Fruit fly (Drosophila melanogaster): ENCODE results near the gene SmydA-8.

SmydA-8 gene

dm6 chrX:2219899-2220298, 6.3 kb upstream of the SmydA-8 start (continued):
- TF ChIP-seq MESR4 (GFP tag; optimal IDR thresholded peaks at IDR 0.05) (no peak), Xbp1 (GFP tag; optimal IDR thresholded peaks at IDR 0.05) (peak; percentile 31), kay (GFP tag; optimal IDR thresholded peaks at IDR 0.05) (no peak), bcd (GFP tag; optimal IDR thresholded peaks at IDR 0.05) (no peak), ranshi (GFP tag; IDR thresholded peaks at IDR 0.05) (no peak), Six4 (GFP tag; optimal IDR thresholded peaks at IDR 0.05) (no peak), ssp (GFP tag; IDR thresholded peaks at IDR 0.05) (0 out of 2 replicates have a peak, but pooled peaks have one; percentile 14), emc (GFP tag; optimal IDR thresholded peaks at IDR 0.05) (no peak), nau (GFP tag; optimal IDR thresholded peaks at IDR 0.05) (no peak), gsb (GFP tag; IDR thresholded peaks at IDR 0.05) (no peak), psq (GFP tag; optimal IDR thresholded peaks at IDR 0.05) (no peak), NC2α (GFP tag; optimal IDR thresholded peaks at IDR 0.05) (no peak), slou (GFP tag; optimal IDR thresholded peaks at IDR 0.05) (no peak), CG15696 (tag; optimal IDR thresholded peaks at IDR 0.05) (no peak), org-1 (GFP tag; optimal IDR thresholded peaks at IDR 0.05) (no peak), knrl (GFP tag; IDR thresholded peaks at IDR 0.05; ENCODE audit: partially characterized antibody) (no peak), CG14050 (GFP tag; IDR thresholded peaks at IDR 0.05) (no peak), dysf (GFP tag; IDR thresholded peaks at IDR 0.05) (no peak), CG5953 (GFP tag; IDR thresholded peaks at IDR 0.05) (no peak), Nf-YB (GFP tag; optimal IDR thresholded peaks at IDR 0.05) (no peak), bsh (GFP tag; optimal IDR thresholded peaks at IDR 0.05) (peak in 1 of 2 experiments; percentile 48), CoRest (tag; optimal IDR thresholded peaks at IDR 0.05) (no peak), H2.0 (GFP tag; IDR thresholded peaks at IDR 0.05) (no peak), nom (GFP tag; optimal IDR thresholded peaks at IDR 0.05) (no peak), Tbp (GFP tag; optimal IDR thresholded peaks at IDR 0.05) (no peak), C15 (GFP tag; IDR thresholded peaks at IDR 0.05) (no peak), Meics (GFP tag; optimal IDR thresholded peaks at IDR 0.05) (no peak), CG10959 (GFP tag; IDR thresholded peaks at IDR 0.05) (no peak), tin (GFP tag; optimal IDR thresholded peaks at IDR 0.05) (no peak), D19A (tag; optimal IDR thresholded peaks at IDR 0.05) (no peak), Eip74EF (GFP tag; optimal IDR thresholded peaks at IDR 0.05) (no peak), CG10979 (tag; optimal IDR thresholded peaks at IDR 0.05) (peak; percentile 41), Oli (tag; optimal IDR thresholded peaks at IDR 0.05) (peak; percentile 20), CG16813 (GFP tag; IDR thresholded peaks at IDR 0.05; ENCODE audit: partially characterized antibody) (no peak), shn (GFP tag; optimal IDR thresholded peaks at IDR 0.05) (no peak), Atf6 (GFP tag; IDR thresholded peaks at IDR 0.05) (no peak), ERR (GFP tag; optimal IDR thresholded peaks at IDR 0.05) (no peak), CG8944 (GFP tag; optimal IDR thresholded peaks at IDR 0.05) (no peak), D19B (GFP tag; optimal IDR thresholded peaks at IDR 0.05) (no peak), pfk (GFP tag; optimal IDR thresholded peaks at IDR 0.05) (no peak), tll (GFP tag; optimal IDR thresholded peaks at IDR 0.05) (no peak), Sox100B (GFP tag; optimal IDR thresholded peaks at IDR 0.05) (no peak), Lhr (GFP tag; optimal IDR thresholded peaks at IDR 0.05) (no peak), CG2116 (GFP tag; optimal IDR thresholded peaks at IDR 0.05) (no peak), gro (GFP tag; optimal IDR thresholded peaks at IDR 0.05) (no peak), CG11695 (GFP tag; IDR thresholded peaks at IDR 0.05) (no peak), CG13424 (tag; optimal IDR thresholded peaks at IDR 0.05) (no peak), CG3281 (GFP tag; optimal IDR thresholded peaks at IDR 0.05) (no peak), stc (GFP tag; IDR thresholded peaks at IDR 0.05) (no peak), CG11456 (GFP tag; IDR thresholded peaks at IDR 0.05) (no peak), Xrp1 (GFP tag; IDR thresholded peaks at IDR 0.05) (peak; percentile 35; the same call in 1 of the 2 replicates)
